Fruit fly (Drosophila melanogaster) whole organism, embryonic: ENCODE results near the gene corolla.
A peak's percentile ranks its signal among the peaks of the same experiment; 100 is the strongest.

Source experiments
- Aef1 ChIP-seq: fragments of 200-800 bp; sonication (Bioruptor generic); IDR thresholded peaks from 3 replicates; pipeline ENCODE4 v1.3.6; 2022; ENCODE audit warnings: missing biosample characterization, missing genetic modification characterization
- Antp ChIP-seq: fragments of 200-800 bp; sonication (Bioruptor generic); optimal IDR thresholded peaks from 3 replicates; lab custom pipeline; 2016; ENCODE audit warnings: missing biosample characterization, missing genetic modification characterization
- Atf-2 ChIP-seq: fragments of 200-800 bp; sonication (Bioruptor generic); optimal IDR thresholded peaks from 2 replicates; lab custom pipeline; 2016; ENCODE audit warnings: missing biosample characterization, missing genetic modification characterization
- B-H1 ChIP-seq: fragments of 200-800 bp; sonication (Bioruptor generic); IDR thresholded peaks from 3 replicates; pipeline ENCODE4 v1.3.6; 2022; ENCODE audit warnings: missing biosample characterization, missing genetic modification characterization
- CG10267 ChIP-seq: fragments of 200-800 bp; sonication (Bioruptor generic); optimal IDR thresholded peaks from 2 replicates; lab custom pipeline; 2018; ENCODE audit warnings: missing biosample characterization, mild to moderate bottlenecking, missing genetic modification characterization, moderate library complexity
- CG10654 ChIP-seq: fragments of 200-800 bp; sonication (Bioruptor generic); optimal IDR thresholded peaks from 2 replicates; lab custom pipeline; 2016; ENCODE audit warnings: missing biosample characterization, missing genetic modification characterization
- CG11247 ChIP-seq: fragments of 200-800 bp; sonication (Bioruptor generic); IDR thresholded peaks from 2 replicates; pipeline ENCODE4 v1.3.6; 2022; ENCODE audit warnings: missing biosample characterization, missing genetic modification characterization
- CG13775 ChIP-seq: fragments of 200-800 bp; sonication (Bioruptor generic); optimal IDR thresholded peaks from 3 replicates; lab custom pipeline; 2017; ENCODE audit warnings: missing biosample characterization, mild to moderate bottlenecking, missing genetic modification characterization
- CG1647 ChIP-seq: fragments of 200-800 bp; sonication (Bioruptor generic); optimal IDR thresholded peaks from 3 replicates; lab custom pipeline; 2016; ENCODE audit warnings: missing biosample characterization, missing genetic modification characterization
- CG16815 ChIP-seq: fragments of 200-800 bp; sonication (Bioruptor generic); optimal IDR thresholded peaks from 3 replicates; lab custom pipeline; 2017; ENCODE audit warnings: missing biosample characterization, mild to moderate bottlenecking, missing genetic modification characterization
- CG17186 ChIP-seq: fragments of 200-800 bp; sonication (Bioruptor generic); optimal IDR thresholded peaks from 3 replicates; lab custom pipeline; 2017; ENCODE audit warnings: missing biosample characterization, missing genetic modification reagents, missing genetic modification characterization
- CG17328 ChIP-seq: fragments of 200-800 bp; sonication (Bioruptor generic); IDR thresholded peaks from 2 replicates; pipeline ENCODE4 v1.3.6; 2022; ENCODE audit warnings: missing biosample characterization, missing genetic modification characterization
- CG2678 ChIP-seq: fragments of 200-800 bp; sonication (Bioruptor generic); optimal IDR thresholded peaks from 3 replicates; lab custom pipeline; 2019; ENCODE audit warnings: missing biosample characterization, mild to moderate bottlenecking, missing genetic modification characterization, moderate library complexity
- CG2712 ChIP-seq: fragments of 200-800 bp; optimal IDR thresholded peaks from 3 replicates; lab custom pipeline; 2019; ENCODE audit warnings: missing biosample characterization, mild to moderate bottlenecking, missing genetic modification characterization, moderate library complexity
- CG2875 ChIP-seq: fragments of 200-800 bp; sonication (Bioruptor generic); optimal IDR thresholded peaks from 2 replicates; lab custom pipeline; 2017; ENCODE audit warnings: missing biosample characterization, mild to moderate bottlenecking, missing genetic modification characterization, missing genetic modification reagents
- CG34422 ChIP-seq: fragments of 200-800 bp; sonication (Bioruptor generic); IDR thresholded peaks from 3 replicates; pipeline ENCODE4 v1.3.6; 2022; ENCODE audit warnings: missing biosample characterization, missing genetic modification characterization
- CG3726 ChIP-seq: fragments of 200-800 bp; sonication (Bioruptor generic); IDR thresholded peaks from 3 replicates; pipeline ENCODE4, ENCODE4 v1.3.6; 2022; ENCODE audit warnings: missing biosample characterization, missing genetic modification characterization
- CG6683 ChIP-seq: fragments of 200-800 bp; sonication (Bioruptor generic); optimal IDR thresholded peaks from 2 replicates; lab custom pipeline; 2017; ENCODE audit warnings: missing biosample characterization, mild to moderate bottlenecking, missing genetic modification characterization, missing genetic modification reagents
- CG6689 ChIP-seq: fragments of 200-800 bp; sonication (Bioruptor generic); IDR thresholded peaks from 2 replicates; pipeline ENCODE4 v1.3.6; 2022; ENCODE audit warnings: missing biosample characterization, missing genetic modification characterization
- CG7556 ChIP-seq: fragments of 200-800 bp; sonication (Bioruptor generic); optimal IDR thresholded peaks from 2 replicates; lab custom pipeline; 2017; ENCODE audit warnings: missing biosample characterization, mild to moderate bottlenecking, missing genetic modification characterization
- CG7745 ChIP-seq: fragments of 200-800 bp; sonication (Bioruptor generic); optimal IDR thresholded peaks from 2 replicates; lab custom pipeline; 2018; ENCODE audit warnings: missing biosample characterization, mild to moderate bottlenecking, missing genetic modification characterization, moderate library complexity
- CG7839 ChIP-seq: fragments of 200-800 bp; sonication (Bioruptor generic); optimal IDR thresholded peaks from 3 replicates; lab custom pipeline; 2018; ENCODE audit warnings: missing biosample characterization, mild to moderate bottlenecking, missing genetic modification characterization, moderate library complexity
- CG7928 ChIP-seq: fragments of 200-800 bp; sonication (Bioruptor generic); optimal IDR thresholded peaks from 2 replicates; lab custom pipeline; 2017; ENCODE audit warnings: missing biosample characterization, mild to moderate bottlenecking, missing genetic modification characterization
- CG7963 ChIP-seq: fragments of 200-800 bp; sonication (Bioruptor generic); IDR thresholded peaks from 3 replicates; pipeline ENCODE4 v1.3.6; 2022; ENCODE audit warnings: missing biosample characterization, missing genetic modification characterization; ENCODE audit not compliant: partially characterized antibody
- CG8924 ChIP-seq: fragments of 200-800 bp; optimal IDR thresholded peaks from 3 replicates; lab custom pipeline; 2019; ENCODE audit warnings: missing biosample characterization, mild to moderate bottlenecking, missing genetic modification characterization, moderate library complexity
- CG8944 ChIP-seq: fragments of 200-800 bp; sonication (Bioruptor generic); optimal IDR thresholded peaks from 3 replicates; lab custom pipeline; 2016; ENCODE audit warnings: missing biosample characterization, missing genetic modification characterization
- CG9215 ChIP-seq: fragments of 200-800 bp; sonication (Bioruptor generic); IDR thresholded peaks from 2 replicates; pipeline ENCODE4 v1.3.6; 2022; ENCODE audit warnings: missing biosample characterization, missing genetic modification characterization
- Dad ChIP-seq: fragments of 200-800 bp; sonication (Bioruptor generic); optimal IDR thresholded peaks from 3 replicates; lab custom pipeline; 2016; ENCODE audit warnings: missing biosample characterization, missing genetic modification characterization
- Dip2 ChIP-seq: fragments of 200-800 bp; sonication (Bioruptor generic); IDR thresholded peaks from 2 replicates; pipeline ENCODE4 v1.3.6; 2022; ENCODE audit warnings: missing biosample characterization, missing genetic modification characterization
- Doc2 ChIP-seq: fragments of 200-800 bp; sonication (Bioruptor generic); IDR thresholded peaks from 2 replicates; pipeline ENCODE4 v1.3.6; 2022; ENCODE audit warnings: missing biosample characterization, missing genetic modification characterization
- Dp ChIP-seq: fragments of 200-800 bp; sonication (Bioruptor generic); optimal IDR thresholded peaks from 2 replicates; lab custom pipeline; 2018; ENCODE audit warnings: missing biosample characterization, mild to moderate bottlenecking, missing genetic modification characterization, moderate library complexity
- HLH4C ChIP-seq: fragments of 200-800 bp; sonication (Bioruptor generic); IDR thresholded peaks from 3 replicates; pipeline ENCODE4 v1.3.6; 2022; ENCODE audit warnings: missing biosample characterization, missing genetic modification characterization; ENCODE audit not compliant: partially characterized antibody
- MBD-R2 ChIP-seq: fragments of 200-800 bp; sonication (Bioruptor generic); IDR thresholded peaks from 2 replicates; pipeline ENCODE4 v1.3.6; 2022; ENCODE audit warnings: missing biosample characterization, missing genetic modification characterization
- Max ChIP-seq: fragments of 200-800 bp; sonication (Bioruptor generic); optimal IDR thresholded peaks from 2 replicates; lab custom pipeline; 2016; ENCODE audit warnings: missing biosample characterization, mild to moderate bottlenecking, missing genetic modification characterization
- Optix ChIP-seq: fragments of 200-800 bp; sonication (Bioruptor generic); IDR thresholded peaks from 3 replicates; pipeline ENCODE4 v1.3.6; 2022; ENCODE audit warnings: missing biosample characterization, missing genetic modification characterization
- Sin3A ChIP-seq: fragments of >200 bp; optimal IDR thresholded peaks from 2 replicates; lab custom pipeline; 2018
- Trl ChIP-seq, 3 experiments: fragments of >200 bp in 2 of 3; fragments of 200-800 bp in 1 of 3; sonication (Bioruptor generic) in 1 of 3; optimal IDR thresholded peaks; 2 replicates in 1 of 3; 3 replicates in 2 of 3; lab custom pipeline; 2016 to 2017; ENCODE audit warnings: missing biosample characterization in 1 of 3, missing genetic modification characterization in 1 of 3
- amos ChIP-seq: fragments of 200-800 bp; sonication (Bioruptor generic); IDR thresholded peaks from 2 replicates; pipeline ENCODE4 v1.3.6; 2022; ENCODE audit warnings: missing biosample characterization, missing genetic modification characterization; ENCODE audit not compliant: partially characterized antibody
- dm ChIP-seq: fragments of 200-800 bp; sonication (Bioruptor generic); optimal IDR thresholded peaks from 3 replicates; lab custom pipeline; 2016; ENCODE audit warnings: missing biosample characterization, missing genetic modification characterization
- en ChIP-seq: fragments of 200-800 bp; sonication (Bioruptor generic); optimal IDR thresholded peaks from 2 replicates; lab custom pipeline; 2016; ENCODE audit warnings: missing biosample characterization, missing genetic modification characterization
- fu2 ChIP-seq: fragments of 200-800 bp; sonication (Bioruptor generic); optimal IDR thresholded peaks from 2 replicates; lab custom pipeline; 2016; ENCODE audit warnings: missing biosample characterization, missing genetic modification characterization
- inv ChIP-seq: fragments of 200-800 bp; sonication (Bioruptor generic); IDR thresholded peaks from 2 replicates; pipeline ENCODE4 v1.3.6; 2022; ENCODE audit warnings: missing biosample characterization, missing genetic modification characterization; ENCODE audit not compliant: partially characterized antibody
- ken ChIP-seq: fragments of 200-800 bp; sonication (Bioruptor generic); IDR thresholded peaks from 3 replicates; pipeline ENCODE4 v1.3.6; 2022; ENCODE audit warnings: missing biosample characterization, missing genetic modification characterization
- mam ChIP-seq: fragments of 200-800 bp; sonication (Bioruptor generic); optimal IDR thresholded peaks from 3 replicates; lab custom pipeline; 2016; ENCODE audit warnings: missing biosample characterization, missing genetic modification characterization
- p53 ChIP-seq: fragments of 200-800 bp; sonication (Bioruptor generic); optimal IDR thresholded peaks from 2 replicates; lab custom pipeline; 2016; ENCODE audit warnings: missing biosample characterization, missing genetic modification characterization
- pho ChIP-seq: fragments of 200-800 bp; sonication (Bioruptor generic); optimal IDR thresholded peaks from 2 replicates; lab custom pipeline; 2016; ENCODE audit warnings: missing biosample characterization, missing genetic modification characterization
- run ChIP-seq: fragments of 200-800 bp; sonication (Bioruptor generic); optimal IDR thresholded peaks from 3 replicates; lab custom pipeline; 2018; ENCODE audit warnings: missing biosample characterization, mild to moderate bottlenecking, missing genetic modification characterization
- sens ChIP-seq: fragments of 200-800 bp; sonication (Bioruptor generic); peaks from one replicate; lab custom pipeline; 2016; ENCODE audit warnings: missing biosample characterization, missing genetic modification characterization
- unc-4 ChIP-seq: fragments of 200-800 bp; sonication (Bioruptor generic); IDR thresholded peaks from 2 replicates; pipeline ENCODE4 v1.3.6; 2022; ENCODE audit warnings: missing biosample characterization, missing genetic modification characterization; ENCODE audit not compliant: partially characterized antibody
- zen ChIP-seq: fragments of 200-800 bp; sonication (Bioruptor generic); optimal IDR thresholded peaks from 3 replicates; lab custom pipeline; 2018; ENCODE audit warnings: missing biosample characterization, mild to moderate bottlenecking, missing genetic modification characterization, moderate library complexity

corolla gene

DNA sequence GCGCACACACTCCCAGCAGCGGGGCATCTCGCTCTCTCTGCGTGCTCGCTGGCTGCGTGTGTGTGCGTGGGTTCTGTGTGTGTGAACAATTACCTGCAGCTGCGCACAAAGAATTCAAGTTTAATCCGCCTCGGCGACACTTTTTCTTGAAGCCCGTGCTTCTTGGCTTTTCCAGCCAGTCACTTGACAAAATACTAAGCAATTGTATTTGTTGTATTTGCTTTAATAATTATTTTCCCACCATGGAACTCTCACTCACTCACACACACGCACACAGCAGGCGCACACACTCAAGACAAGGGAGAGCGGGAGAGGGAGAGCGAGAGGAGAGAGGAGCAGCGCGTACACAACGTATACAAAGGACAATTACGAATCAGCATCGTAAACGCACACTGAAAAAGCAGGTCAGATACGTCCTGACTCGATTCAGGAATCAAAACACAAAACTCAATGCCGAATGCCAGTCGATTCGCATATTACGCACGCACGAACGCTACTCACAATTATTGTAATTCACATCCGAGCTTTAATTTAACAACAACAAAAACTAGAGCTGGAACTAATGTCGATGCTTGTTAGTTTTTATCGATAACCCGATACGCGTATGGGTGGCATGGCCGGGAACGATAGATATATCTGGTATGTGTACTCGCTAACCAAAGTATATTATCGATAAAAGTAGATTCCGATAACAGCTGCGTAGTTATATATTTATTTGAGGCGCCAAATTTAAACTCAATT is 20.3 kb upstream of the corolla start, which contains the start of gene RhoGAPp190 (continued):
- TF ChIP-seq Optix (no peak), Max (GFP tag; lab: Kevin White, UChicago) (no peak), fu2 (no peak), CG8924 (tag; lab: Kevin White, UChicago) (peak; percentile 32), CG6689 (GFP tag; lab: Robert Waterston, UW) (no peak), CG10654 (GFP tag; lab: Kevin White, UChicago) (no peak), CG17186 (GFP tag; lab: Kevin White, UChicago) (peak; percentile 41), Trl (optimal IDR thresholded peaks at IDR 0.05; lab: Kevin White, UChicago) (peak; percentile 90 to 92), Trl (GFP tag; optimal IDR thresholded peaks at IDR 0.05; lab: Kevin White, UChicago) (no peak), en (GFP tag; lab: Kevin White, UChicago) (no peak), run (tag; lab: Kevin White, UChicago) (no peak), mam (no peak), CG7963 (GFP tag; lab: Robert Waterston, UW) (peak; percentile 96), CG7928 (GFP tag; lab: Kevin White, UChicago) (no peak), HLH4C (GFP tag; lab: Robert Waterston, UW) (peak; percentile 98), inv (peak; percentile 75), ken (no peak), CG17328 (no peak), CG2875 (GFP tag; lab: Kevin White, UChicago) (no peak), Dp (GFP tag; lab: Kevin White, UChicago) (peak; percentile 92), unc-4 (GFP tag; lab: Robert Waterston, UW) (peak; percentile 88), CG1647 (GFP tag; lab: Kevin White, UChicago) (peak; percentile 13), CG3726 (GFP tag; lab: Robert Waterston, UW) (no peak), CG34422 (GFP tag; lab: Robert Waterston, UW) (no peak), CG7745 (tag; lab: Kevin White, UChicago) (no peak), CG16815 (GFP tag; lab: Kevin White, UChicago) (no peak), CG13775 (GFP tag; lab: Kevin White, UChicago) (no peak), CG7556 (GFP tag; lab: Kevin White, UChicago) (no peak), CG9215 (GFP tag; lab: Robert Waterston, UW) (no peak), dm (GFP tag; lab: Kevin White, UChicago) (peak; percentile 17), CG2712 (tag; lab: Kevin White, UChicago) (peak; percentile 33), pho (no peak), amos (GFP tag; lab: Robert Waterston, UW) (peak; percentile 91; the same call in 1 of the 2 replicates), MBD-R2 (GFP tag; lab: Robert Waterston, UW) (peak; percentile 9), CG6683 (GFP tag; lab: Kevin White, UChicago) (no peak), CG7839 (no peak), CG11247 (GFP tag; lab: Robert Waterston, UW) (no peak), zen (peak; percentile 50), Dad (GFP tag; lab: Kevin White, UChicago) (no peak), CG8944 (GFP tag; lab: Kevin White, UChicago) (no peak), sens (peak; percentile 67), p53 (GFP tag; lab: Kevin White, UChicago) (no peak), CG2678 (tag; lab: Kevin White, UChicago) (no peak), Antp (no peak), Doc2 (GFP tag; lab: Robert Waterston, UW) (no peak), Aef1 (no peak), Sin3A (peak; percentile 23), CG10267 (peak; percentile 60), Dip2 (GFP tag; lab: Robert Waterston, UW) (no peak), B-H1 (GFP tag; lab: Robert Waterston, UW) (no peak), Atf-2 (GFP tag; lab: Kevin White, UChicago) (no peak)
